Worm (Caenorhabditis elegans): ENCODE results near the gene mdt-4.

ce11 chrII:4954099-4954959 is 10.6 kb upstream of the mdt-4 start:
- TF ChIP-seq klf-2 (GFP tag; conservative IDR thresholded peaks at IDR 0.05): no peak
- TF ChIP-seq cog-1 (tag; optimal IDR thresholded peaks at IDR 0.05): no peak

All from whole organism, midembryonic.